Fruit fly (Drosophila melanogaster): Measurements from ENCODE around the gene CG12539.
A peak's percentile ranks its signal among the peaks of the same experiment; 100 is the strongest.

The CG12539 gene

DNA sequence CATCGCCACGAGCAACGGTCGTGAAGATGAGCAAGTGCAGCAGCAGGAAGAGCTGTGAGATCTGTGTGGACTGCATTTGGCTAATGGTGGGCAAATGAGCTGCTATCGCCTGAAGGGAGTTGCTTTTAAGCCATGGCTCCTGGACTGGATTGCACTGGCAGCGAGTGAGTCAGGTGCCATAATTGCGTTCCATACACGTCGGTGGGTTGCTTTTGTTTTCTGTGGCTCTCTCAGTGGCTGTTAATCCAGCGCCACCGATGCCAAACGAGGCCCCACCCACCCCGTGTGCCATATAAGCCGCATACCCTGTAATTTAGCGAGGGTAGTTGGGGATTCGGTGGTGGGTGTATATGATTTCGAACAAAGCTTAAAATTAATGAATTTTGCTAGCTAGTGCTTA, at the start of gene CG12539:
CG12539 (minus strand) TSS at position 101 of the 400 bp plus-strand sequence.
- no peak for TF ChIP-seq CG17801 (GFP tag; optimal IDR thresholded peaks at IDR 0.05; ENCODE audit: partially characterized antibody)

DNA sequence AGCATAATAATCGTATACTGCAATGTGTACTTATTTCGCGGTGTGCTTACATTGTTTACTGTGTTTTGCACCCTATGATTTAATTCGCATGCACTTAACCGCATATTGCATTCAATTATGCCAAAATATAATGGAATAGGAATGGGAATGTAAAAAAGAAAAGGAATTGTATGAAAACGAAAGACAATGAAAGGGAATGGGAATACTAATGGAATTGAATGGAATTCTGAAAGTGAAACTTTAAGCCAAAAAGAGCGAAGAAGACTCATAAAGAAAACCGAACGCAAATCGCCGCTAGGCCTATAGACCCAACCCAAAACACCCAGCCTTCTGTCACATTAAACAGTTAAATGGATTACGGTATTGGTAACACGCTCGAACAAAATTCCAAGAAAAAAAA, 49.3 kb upstream of the CG12539 start:
- TF ChIP-seq CG17801 (GFP tag; optimal IDR thresholded peaks at IDR 0.05; ENCODE audit: partially characterized antibody) = no peak

DNA sequence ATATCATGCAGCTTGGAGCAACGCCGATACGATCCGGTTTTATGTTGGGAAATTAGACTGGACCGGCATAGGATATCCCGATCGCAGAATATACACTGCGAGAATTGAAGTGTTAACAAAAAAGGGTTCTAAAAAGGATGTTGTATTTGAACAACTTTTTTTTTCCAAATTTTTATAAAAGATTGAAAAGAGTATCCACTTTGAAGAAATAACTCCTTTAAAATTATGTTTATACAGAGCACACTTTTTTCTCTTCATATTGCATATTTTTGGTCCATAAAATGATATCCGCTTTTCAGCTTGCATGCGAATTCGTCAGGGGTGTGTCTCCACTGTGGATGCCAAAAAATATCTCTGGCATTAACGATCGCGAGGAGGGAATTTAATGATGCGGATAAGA, 47.7 kb upstream of the CG12539 start:
- TF ChIP-seq CG17801 (GFP tag; optimal IDR thresholded peaks at IDR 0.05; ENCODE audit: partially characterized antibody) = no peak

DNA sequence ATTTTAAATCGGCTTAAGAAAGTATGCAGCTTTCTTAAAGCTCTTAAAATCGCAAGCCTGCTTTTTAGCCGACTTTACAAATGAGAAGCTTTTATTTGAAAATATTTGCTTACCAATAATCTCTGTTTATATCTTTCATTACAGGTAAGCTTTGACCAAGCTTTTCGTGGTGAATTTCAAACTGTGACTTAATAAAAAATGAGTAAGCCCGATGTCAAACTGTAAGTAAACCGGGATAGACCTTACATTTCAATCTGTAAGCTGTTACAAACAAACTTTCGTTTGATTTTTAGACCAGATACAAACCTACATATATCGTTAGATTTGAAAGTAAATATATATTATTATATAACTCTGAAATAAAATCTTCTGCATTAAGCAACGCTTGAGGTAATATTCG, 41.0 kb upstream of the CG12539 start:
- TF ChIP-seq CG17801 (GFP tag; optimal IDR thresholded peaks at IDR 0.05; ENCODE audit: partially characterized antibody) = no peak

DNA sequence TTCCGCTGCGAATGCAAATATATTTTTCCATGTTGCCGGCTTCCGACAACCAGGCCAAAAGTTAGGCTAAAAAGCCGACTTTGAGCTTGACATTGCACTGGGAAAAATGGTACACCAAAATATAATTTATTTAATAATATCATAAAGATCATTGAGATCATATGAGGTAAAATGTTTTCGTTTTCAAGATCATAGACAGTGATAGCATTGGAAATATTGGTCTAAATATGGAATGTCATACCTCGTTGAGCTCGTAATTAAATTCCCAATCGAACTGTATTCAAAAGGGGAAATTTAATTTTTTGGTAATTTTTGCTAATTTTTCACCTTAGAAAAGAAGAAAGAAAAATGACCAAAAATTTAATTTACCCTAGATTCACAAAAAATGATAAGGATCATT, 39.4 kb upstream of the CG12539 start:
- no peak for TF ChIP-seq CG17801 (GFP tag; optimal IDR thresholded peaks at IDR 0.05; ENCODE audit: partially characterized antibody)

DNA sequence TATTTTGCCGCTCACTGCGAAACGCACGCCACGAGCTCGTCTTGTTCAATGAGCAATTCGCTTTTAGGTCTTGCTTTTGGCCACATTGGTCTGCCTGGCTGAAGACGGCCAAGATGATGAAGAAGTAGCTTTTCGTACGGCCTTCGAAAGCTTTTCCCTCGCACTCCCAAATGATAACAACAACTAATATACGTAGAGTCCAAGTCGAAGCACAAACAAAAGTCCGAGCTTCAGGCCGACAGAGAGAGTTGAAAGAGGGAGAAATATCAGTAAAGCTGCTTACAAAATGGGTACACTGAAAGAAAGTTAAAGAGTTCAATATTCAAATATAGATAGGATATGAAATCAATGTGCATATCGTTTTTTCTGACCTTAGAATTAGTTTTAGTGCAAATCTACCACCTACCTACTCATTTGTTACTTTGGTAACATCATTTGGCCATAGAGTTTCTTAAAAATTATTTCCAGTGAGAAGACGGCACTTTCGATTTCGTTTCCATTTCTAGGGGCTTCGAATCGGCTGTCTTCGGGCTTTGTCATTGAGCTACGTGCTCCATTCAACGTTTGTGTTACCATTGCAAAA, 38.1 kb upstream of the CG12539 start, which contains the start of the genes CG45064 and CG45065:
CG45064 (minus strand) TSS at position 51 of the 583 bp plus-strand sequence.
CG45065 (minus strand) TSS at position 51 of the 583 bp plus-strand sequence.
- TF ChIP-seq CG17801 (GFP tag; optimal IDR thresholded peaks at IDR 0.05; ENCODE audit: partially characterized antibody) = peak; percentile 46

DNA sequence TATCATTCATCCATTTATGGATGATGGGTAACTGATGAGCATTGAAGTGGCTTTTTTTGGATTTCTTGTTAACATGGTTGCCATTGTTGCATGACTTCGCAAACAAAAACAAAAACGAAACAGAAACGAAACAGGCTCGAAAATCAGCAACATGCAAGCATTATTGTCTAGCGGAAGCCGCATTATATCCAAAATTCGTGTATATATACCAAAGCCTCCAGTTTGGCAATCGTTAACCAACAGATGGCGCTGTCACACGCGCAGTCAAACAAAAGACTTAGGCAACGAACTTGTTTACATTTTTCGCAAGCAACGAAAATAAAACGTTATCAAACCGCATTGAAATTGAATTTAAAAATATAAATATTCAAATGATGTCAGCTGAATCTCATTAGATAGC, 34.4 kb upstream of the CG12539 start:
- TF ChIP-seq CG17801 (GFP tag; optimal IDR thresholded peaks at IDR 0.05; ENCODE audit: partially characterized antibody) = no peak

DNA sequence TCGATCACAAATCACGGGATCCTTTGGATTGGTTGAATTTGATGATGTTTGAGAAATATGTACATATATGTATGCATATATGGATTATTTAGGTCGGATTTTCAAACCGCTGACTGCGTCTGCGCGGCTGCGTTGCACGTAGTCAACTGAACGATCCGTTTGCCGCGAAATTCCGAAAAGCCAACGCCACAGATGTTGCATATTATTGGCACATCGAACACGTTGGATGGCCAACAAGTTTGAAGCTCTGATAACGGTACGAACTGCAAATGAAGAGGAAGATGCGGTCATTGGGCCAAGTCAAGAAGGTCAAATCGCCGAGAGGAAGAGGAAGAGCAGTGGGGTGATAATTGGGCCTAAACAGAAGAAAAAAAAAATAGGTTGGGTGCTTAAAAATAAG, 26.5 kb upstream of the CG12539 start, which contains the start of gene CG9518:
CG9518 (minus strand) TSS at position 154 of the 400 bp plus-strand sequence.
- no peak for TF ChIP-seq CG17801 (GFP tag; optimal IDR thresholded peaks at IDR 0.05; ENCODE audit: partially characterized antibody)

DNA sequence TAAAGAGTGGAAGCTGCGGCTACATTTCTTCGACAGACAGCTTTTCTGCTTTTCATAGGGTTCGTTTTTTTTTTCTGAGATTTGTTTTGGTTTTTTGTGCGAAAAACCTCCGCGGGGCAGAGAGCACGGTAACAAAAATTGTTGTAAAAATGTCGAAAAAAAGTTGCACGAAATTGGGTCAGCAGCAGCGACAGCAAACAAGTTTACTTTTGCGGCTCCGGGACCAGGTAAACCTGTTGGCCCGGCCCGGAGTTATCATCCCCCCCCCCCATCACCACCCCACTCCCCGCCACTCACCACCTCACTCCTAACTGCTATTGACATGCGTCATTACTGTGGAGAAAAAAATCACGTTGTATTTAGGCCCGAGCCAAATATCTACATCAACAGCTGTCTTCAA, 23.9 kb upstream of the CG12539 start:
- no peak for TF ChIP-seq CG17801 (GFP tag; optimal IDR thresholded peaks at IDR 0.05; ENCODE audit: partially characterized antibody)

DNA sequence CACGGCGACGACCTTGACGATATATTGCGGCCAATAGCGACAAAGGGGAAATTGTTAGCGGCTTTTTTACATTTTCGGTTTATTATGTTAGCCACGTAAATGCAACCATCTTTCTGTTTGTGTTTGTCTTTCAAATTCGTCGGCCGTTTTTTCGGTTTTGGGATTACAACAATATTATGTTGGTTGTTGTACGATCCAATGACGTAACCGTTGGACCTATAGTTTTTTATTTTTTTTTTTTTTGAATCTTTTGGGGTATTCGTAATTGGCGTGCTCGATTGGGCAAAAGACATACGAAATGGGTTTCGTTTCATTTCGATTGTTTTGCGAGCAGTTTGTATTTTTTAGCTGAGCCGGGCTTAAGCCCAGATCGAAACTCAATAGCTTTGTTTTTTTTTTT, 22.4 kb upstream of the CG12539 start:
- no peak for TF ChIP-seq CG17801 (GFP tag; optimal IDR thresholded peaks at IDR 0.05; ENCODE audit: partially characterized antibody)

DNA sequence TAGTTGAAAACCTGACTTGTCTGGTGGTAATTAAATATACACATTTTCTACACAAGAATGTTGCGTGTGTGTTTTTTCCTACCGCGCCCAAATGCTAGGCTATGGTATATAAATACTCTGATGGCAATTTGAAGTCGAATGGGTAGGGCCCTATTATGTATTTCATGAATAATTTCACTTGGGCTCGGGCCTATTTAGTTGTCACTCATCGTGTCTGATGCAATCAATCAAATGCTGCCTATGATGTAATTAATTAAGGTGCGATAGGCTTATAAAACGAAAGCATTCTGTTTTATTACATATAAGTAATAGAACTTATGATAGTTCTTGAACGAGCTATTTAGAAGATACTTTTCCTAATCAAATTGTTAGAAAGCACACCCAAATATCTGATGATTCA, 17.9 kb upstream of the CG12539 start:
- no peak for TF ChIP-seq CG17801 (GFP tag; optimal IDR thresholded peaks at IDR 0.05; ENCODE audit: partially characterized antibody)

DNA sequence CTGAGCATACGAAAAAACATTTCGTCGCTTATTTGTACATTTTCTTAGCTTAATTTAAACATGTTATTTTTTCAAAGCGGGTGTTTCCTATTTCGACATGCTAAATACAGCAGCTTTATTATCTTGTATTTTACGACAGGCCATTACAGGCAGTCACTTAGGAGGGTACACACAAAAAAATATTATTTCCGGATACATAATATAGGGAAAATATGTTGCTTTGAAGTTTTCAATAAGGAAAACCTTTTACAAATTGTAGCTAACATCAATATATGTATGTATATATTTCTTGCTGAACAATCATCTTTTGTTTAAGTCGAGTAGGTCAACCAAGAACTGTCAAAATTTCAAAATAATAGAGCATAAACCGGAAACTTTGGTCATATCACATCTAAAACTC, 14.4 kb upstream of the CG12539 start, which contains the start of gene CG46399:
CG46399 (plus strand) TSS at position 301 of the 400 bp plus-strand sequence.
- no peak for TF ChIP-seq CG17801 (GFP tag; optimal IDR thresholded peaks at IDR 0.05; ENCODE audit: partially characterized antibody)

DNA sequence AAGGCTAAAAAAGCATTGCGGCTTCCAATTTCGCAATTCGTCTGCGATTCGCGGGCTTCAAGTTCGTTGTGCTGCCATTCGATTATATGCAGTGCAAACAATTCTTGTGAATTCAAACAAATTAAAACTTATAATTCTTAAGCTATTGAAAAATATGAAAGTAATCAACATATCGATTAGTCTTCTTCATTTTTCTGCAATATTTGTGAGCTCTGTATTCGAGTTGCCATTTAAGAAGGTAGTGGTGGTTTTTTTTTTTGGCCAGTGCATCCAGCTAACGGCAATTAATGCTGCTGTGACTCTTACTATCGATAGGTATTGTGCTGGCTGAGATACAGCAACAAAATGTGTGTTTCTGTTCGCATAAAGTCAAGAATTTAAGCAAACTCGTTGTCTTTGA, 13.3 kb upstream of the CG12539 start:
- no peak for TF ChIP-seq CG17801 (GFP tag; optimal IDR thresholded peaks at IDR 0.05; ENCODE audit: partially characterized antibody)

DNA sequence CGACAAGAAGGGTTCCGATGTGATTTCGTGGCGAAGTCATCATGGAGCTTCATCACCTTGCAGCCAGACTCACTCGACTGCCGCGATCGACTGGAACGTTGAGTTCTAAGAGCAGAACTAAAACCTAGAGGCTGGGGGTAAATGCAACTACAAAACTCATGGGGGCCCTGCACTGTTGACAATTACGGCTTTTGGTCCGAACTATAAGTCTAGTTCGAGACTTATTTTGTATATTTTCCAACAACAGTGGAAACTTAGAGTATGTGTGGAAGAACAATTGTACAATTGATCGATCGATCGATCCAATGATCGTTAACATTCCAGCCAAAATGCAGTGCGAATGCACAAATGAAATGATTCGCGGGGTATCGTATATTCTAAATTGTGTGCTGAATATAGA, 11.7 kb upstream of the CG12539 start, which contains the start of gene CG9519:
CG9519 (minus strand) TSS at position 101 of the 400 bp plus-strand sequence.
- TF ChIP-seq CG17801 (GFP tag; optimal IDR thresholded peaks at IDR 0.05; ENCODE audit: partially characterized antibody) = no peak

DNA sequence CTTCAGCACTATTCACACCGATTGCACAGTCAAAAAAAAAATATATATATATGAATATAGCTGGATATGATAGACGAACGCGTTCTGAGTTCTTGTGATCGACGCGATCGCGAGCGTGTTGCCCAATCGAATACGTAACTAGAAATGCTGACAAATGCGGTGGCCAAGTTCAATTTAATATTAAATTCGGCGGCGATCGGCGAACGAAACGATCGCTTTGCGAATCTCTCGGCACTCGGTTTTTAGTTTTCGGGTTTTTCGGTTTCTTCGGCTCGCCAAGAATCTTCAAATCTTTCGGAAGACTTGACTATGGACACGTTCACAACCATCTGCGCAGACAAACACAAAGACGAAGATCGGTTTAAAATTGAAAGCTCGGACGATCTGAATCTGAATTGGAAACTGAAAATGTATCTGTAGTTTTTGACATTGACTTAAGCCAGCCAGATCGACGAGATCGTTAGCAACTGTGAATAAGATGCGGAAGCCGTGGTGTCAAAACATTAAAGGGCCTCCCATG, 8.7 kb upstream of the CG12539 start, which contains the start of gene CG9521:
CG9521 (minus strand) TSS at position 117 of the 520 bp plus-strand sequence.
- TF ChIP-seq CG17801 (GFP tag; optimal IDR thresholded peaks at IDR 0.05; ENCODE audit: partially characterized antibody) = no peak

DNA sequence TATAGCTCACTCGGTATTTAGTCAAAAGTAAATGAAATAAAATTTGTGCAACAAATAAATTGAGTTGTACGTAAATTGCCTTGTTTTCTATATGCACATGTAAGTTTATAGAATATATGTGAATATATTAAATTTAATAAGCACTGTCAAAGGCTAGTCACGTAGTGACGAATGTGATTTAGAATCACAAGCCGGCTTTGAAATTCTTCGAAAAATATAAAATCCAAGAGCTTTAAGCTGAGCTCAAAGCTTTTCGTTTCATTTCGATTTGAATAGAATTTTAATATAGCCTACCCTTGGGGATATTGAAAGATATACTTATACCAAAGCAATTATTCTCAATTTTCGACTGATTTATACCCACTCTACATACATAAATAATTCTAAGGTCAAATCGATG, 5.5 kb upstream of the CG12539 start:
- TF ChIP-seq CG17801 (GFP tag; optimal IDR thresholded peaks at IDR 0.05; ENCODE audit: partially characterized antibody) = no peak
